Worm (Caenorhabditis elegans) whole organism, late embryonic: ENCODE measurements around the gene srd-39.

ENCODE experiments used
- C08G9.2 ChIP-seq: sonication (generic microtip); optimal IDR thresholded peaks from 2 replicates; lab custom pipeline; 2016; ENCODE audit warnings: mild to moderate bottlenecking, missing genetic modification characterization, moderate library complexity, missing compliant biosample characterization
- K02D7.2 ChIP-seq: sonication (generic microtip); optimal IDR thresholded peaks from 2 replicates; lab custom pipeline; 2017; ENCODE audit warnings: mild to moderate bottlenecking, missing genetic modification characterization, missing compliant biosample characterization
- ahr-1 ChIP-seq: sonication (generic microtip); optimal IDR thresholded peaks from 2 replicates; lab custom pipeline; 2016; ENCODE audit warnings: missing genetic modification characterization, missing compliant biosample characterization
- ama-1 ChIP-seq: fragments of 150-350 bp; optimal IDR thresholded peaks from 2 replicates; lab custom pipeline; 2014
- ceh-14 ChIP-seq: sonication (generic microtip); optimal IDR thresholded peaks from 2 replicates; lab custom pipeline; 2016; ENCODE audit warnings: missing genotype, missing genetic modification characterization, missing compliant biosample characterization
- ceh-30 ChIP-seq: fragments of 150-350 bp; optimal IDR thresholded peaks from 2 replicates; lab custom pipeline; 2014; ENCODE audit warnings: missing biosample characterization, missing genetic modification characterization
- ceh-31 ChIP-seq: sonication (generic microtip); optimal IDR thresholded peaks from 2 replicates; lab custom pipeline; 2016; ENCODE audit warnings: missing genetic modification characterization, missing compliant biosample characterization
- ceh-34 ChIP-seq: sonication (generic microtip); optimal IDR thresholded peaks from 2 replicates; lab custom pipeline; 2016; ENCODE audit warnings: mild to moderate bottlenecking, missing genetic modification characterization, missing compliant biosample characterization
- ceh-48 ChIP-seq: sonication (generic microtip); optimal IDR thresholded peaks from 2 replicates; lab custom pipeline; 2016; ENCODE audit warnings: missing genetic modification characterization, inconsistent platforms, missing compliant biosample characterization
- ceh-6 ChIP-seq: fragments of 200-800 bp; sonication (Bioruptor generic); optimal IDR thresholded peaks from 2 replicates; lab custom pipeline; 2018; ENCODE audit warnings: mild to moderate bottlenecking, missing genetic modification characterization, missing compliant biosample characterization
- ceh-9 ChIP-seq: sonication (generic microtip); optimal IDR thresholded peaks from 2 replicates; lab custom pipeline; 2016; ENCODE audit warnings: mild to moderate bottlenecking, missing genetic modification characterization, inconsistent platforms, missing compliant biosample characterization
- che-1 ChIP-seq: sonication (generic microtip); optimal IDR thresholded peaks from 2 replicates; lab custom pipeline; 2016; ENCODE audit warnings: mild to moderate bottlenecking, missing genetic modification characterization, missing compliant biosample characterization
- dmd-4 ChIP-seq: sonication (generic microtip); optimal IDR thresholded peaks from 2 replicates; lab custom pipeline; 2016; ENCODE audit warnings: borderline replicate concordance, missing genetic modification characterization, missing compliant biosample characterization
- dve-1 ChIP-seq: sonication (generic microtip); optimal IDR thresholded peaks from 2 replicates; lab custom pipeline; 2017; ENCODE audit warnings: antibody characterized with exemption, mild to moderate bottlenecking, missing genetic modification characterization, missing compliant biosample characterization
- elt-2 ChIP-seq: sonication (generic microtip); optimal IDR thresholded peaks from 2 replicates; lab custom pipeline; 2016; ENCODE audit warnings: missing genetic modification reagents, missing genetic modification characterization, missing compliant biosample characterization
- eyg-1 ChIP-seq: sonication (generic microtip); optimal IDR thresholded peaks from 2 replicates; lab custom pipeline; 2016; ENCODE audit warnings: missing genotype, missing genetic modification characterization, missing compliant biosample characterization
- fax-1 ChIP-seq: sonication (generic microtip); optimal IDR thresholded peaks from 2 replicates; lab custom pipeline; 2016; ENCODE audit warnings: missing genotype, missing genetic modification characterization, missing compliant biosample characterization
- fkh-10 ChIP-seq: fragments of 150-350 bp; optimal IDR thresholded peaks from 2 replicates; lab custom pipeline; 2014; ENCODE audit warnings: missing biosample characterization, missing genetic modification reagents, missing genetic modification characterization
- gmeb-2 ChIP-seq: sonication (generic microtip); optimal IDR thresholded peaks from 2 replicates; lab custom pipeline; 2016; ENCODE audit warnings: missing genetic modification characterization, inconsistent platforms, missing compliant biosample characterization
- hlh-13 ChIP-seq: fragments of 200-800 bp; sonication (Bioruptor generic); optimal IDR thresholded peaks from 2 replicates; lab custom pipeline; 2018; ENCODE audit warnings: mild to moderate bottlenecking, missing genetic modification characterization, missing compliant biosample characterization
- hlh-6 ChIP-seq: sonication (generic microtip); optimal IDR thresholded peaks from 2 replicates; lab custom pipeline; 2016; ENCODE audit warnings: missing genotype, missing genetic modification characterization, missing compliant biosample characterization
- hlh-8 ChIP-seq: sonication (generic microtip); optimal IDR thresholded peaks from 2 replicates; lab custom pipeline; 2016; ENCODE audit warnings: missing genotype, missing genetic modification characterization, missing compliant biosample characterization
- lin-11 ChIP-seq: fragments of 200-800 bp; sonication (Bioruptor generic); optimal IDR thresholded peaks from 2 replicates; lab custom pipeline; 2018; ENCODE audit warnings: mild to moderate bottlenecking, missing genetic modification characterization, missing compliant biosample characterization
- madf-2 ChIP-seq: sonication (generic microtip); optimal IDR thresholded peaks from 2 replicates; lab custom pipeline; 2017; ENCODE audit warnings: missing genetic modification characterization, missing compliant biosample characterization
- mec-3 ChIP-seq: sonication (generic microtip); optimal IDR thresholded peaks from 2 replicates; lab custom pipeline; 2016; ENCODE audit warnings: borderline replicate concordance, missing genetic modification characterization, missing compliant biosample characterization
- nhr-11 ChIP-seq: fragments of 150-350 bp; optimal IDR thresholded peaks from 2 replicates; lab custom pipeline; 2014; ENCODE audit warnings: missing biosample characterization, missing genetic modification characterization
- nhr-232 ChIP-seq: sonication (generic microtip); optimal IDR thresholded peaks from 2 replicates; lab custom pipeline; 2016; ENCODE audit warnings: missing genetic modification characterization, missing compliant biosample characterization
- npax-4 ChIP-seq: sonication (generic microtip); optimal IDR thresholded peaks from 2 replicates; lab custom pipeline; 2016; ENCODE audit warnings: missing genetic modification characterization, missing compliant biosample characterization
- odd-2 ChIP-seq: sonication (generic microtip); optimal IDR thresholded peaks from 2 replicates; lab custom pipeline; 2017; ENCODE audit warnings: antibody characterized with exemption, mild to moderate bottlenecking, missing genetic modification characterization, missing compliant biosample characterization
- pqm-1 ChIP-seq: sonication (generic microtip); optimal IDR thresholded peaks from 2 replicates; lab custom pipeline; 2016; ENCODE audit warnings: missing genetic modification characterization, missing compliant biosample characterization
- ref-2 ChIP-seq: sonication (generic microtip); optimal IDR thresholded peaks from 2 replicates; lab custom pipeline; 2016; ENCODE audit warnings: missing genetic modification characterization, missing compliant biosample characterization
- rnt-1 ChIP-seq: sonication (generic microtip); optimal IDR thresholded peaks from 2 replicates; lab custom pipeline; 2016; ENCODE audit warnings: missing genetic modification characterization, missing compliant biosample characterization
- sdc-2 ChIP-seq: sonication (generic microtip); optimal IDR thresholded peaks from 2 replicates; lab custom pipeline; 2016; ENCODE audit warnings: missing genotype, missing genetic modification characterization, missing compliant biosample characterization
- sox-4 ChIP-seq: sonication (generic microtip); optimal IDR thresholded peaks from 2 replicates; lab custom pipeline; 2017; ENCODE audit warnings: mild to moderate bottlenecking, missing genetic modification characterization, inconsistent platforms, missing compliant biosample characterization
- tbx-2 ChIP-seq: sonication (generic microtip); optimal IDR thresholded peaks from 2 replicates; lab custom pipeline; 2016; ENCODE audit warnings: missing genetic modification characterization, missing compliant biosample characterization
- tbx-7 ChIP-seq: sonication (generic microtip); optimal IDR thresholded peaks from 2 replicates; lab custom pipeline; 2016; ENCODE audit warnings: missing genotype, missing genetic modification characterization, missing compliant biosample characterization
- ttx-3 ChIP-seq: sonication (generic microtip); optimal IDR thresholded peaks from 2 replicates; lab custom pipeline; 2016; ENCODE audit warnings: missing genetic modification reagents, missing genetic modification characterization, missing compliant biosample characterization
- unc-3 ChIP-seq, 2 experiments: fragments of 200-800 bp in 1 of 2; sonication (Bioruptor generic) in 1 of 2; sonication (generic microtip) in 1 of 2; conservative IDR thresholded peaks in 1 of 2; optimal IDR thresholded peaks in 1 of 2; 2 replicates each; pipeline versions ENCODE4 v1.3.6 to Lab custom; 2016 to 2022; ENCODE audit warnings: missing compliant biosample characterization in 2 of 2, missing genetic modification characterization in 2 of 2, missing genetic modification reagents in 1 of 2
- unc-42 ChIP-seq: sonication (generic microtip); optimal IDR thresholded peaks from 2 replicates; lab custom pipeline; 2016; ENCODE audit warnings: missing genotype, missing genetic modification characterization, missing compliant biosample characterization
- unc-55 ChIP-seq: sonication (generic microtip); optimal IDR thresholded peaks from 2 replicates; lab custom pipeline; 2017; ENCODE audit warnings: missing biosample characterization, missing genetic modification reagents, missing genetic modification characterization
- ztf-16 ChIP-seq: sonication (generic microtip); optimal IDR thresholded peaks from 2 replicates; lab custom pipeline; 2017; ENCODE audit warnings: missing genetic modification characterization, missing compliant biosample characterization

srd-39 gene

DNA sequence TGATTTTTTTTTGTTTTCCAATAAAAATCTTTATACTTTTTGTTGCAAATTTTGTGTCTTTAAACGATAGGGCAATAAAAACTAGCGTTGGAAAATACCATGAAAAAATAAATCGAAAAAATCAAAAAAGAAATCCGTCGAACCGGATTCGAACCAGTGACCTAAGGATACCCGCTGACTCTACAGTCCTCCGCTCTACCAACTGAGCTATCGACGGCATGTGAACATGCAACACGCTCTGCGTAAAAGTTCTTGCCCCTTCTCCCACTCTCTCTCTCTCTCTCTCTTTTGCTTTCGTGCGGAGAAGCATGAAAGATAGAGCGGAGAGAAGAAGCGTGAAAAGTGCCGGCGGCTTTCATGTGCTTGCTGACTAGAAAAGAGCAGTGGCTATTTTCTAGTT, 35.9 kb downstream of the srd-39 start (continued):
- TF ChIP-seq hlh-6 (tag; lab: Kevin White, UChicago): peak; percentile 83
- TF ChIP-seq unc-42 (tag; lab: Kevin White, UChicago): no peak
- peak; percentile 70 for TF ChIP-seq madf-2
- peak; percentile 10 for TF ChIP-seq tbx-7 (tag; lab: Kevin White, UChicago)
- peak; percentile 62 for TF ChIP-seq hlh-13 (GFP tag; lab: Kevin White, UChicago)
- peak; percentile 69 for TF ChIP-seq elt-2 (tag; lab: Kevin White, UChicago)
- TF ChIP-seq ztf-16 (tag; lab: Kevin White, UChicago): peak; percentile 76
- no peak for TF ChIP-seq unc-55
- TF ChIP-seq ceh-48 (tag; lab: Kevin White, UChicago): peak; percentile 57
- TF ChIP-seq nhr-11 (tag; lab: Kevin White, UChicago): no peak
- peak; percentile 79 for TF ChIP-seq dmd-4 (tag; lab: Kevin White, UChicago)
- TF ChIP-seq ceh-30 (tag; lab: Kevin White, UChicago): no peak
- peak; percentile 47 for TF ChIP-seq pqm-1 (tag; lab: Kevin White, UChicago)
- TF ChIP-seq ceh-14 (tag; lab: Kevin White, UChicago): peak; percentile 84
- peak; percentile 31 for TF ChIP-seq ahr-1
- peak; percentile 81 for TF ChIP-seq sdc-2 (tag; lab: Kevin White, UChicago)
- peak; percentile 43 for TF ChIP-seq hlh-8
- TF ChIP-seq lin-11: peak; percentile 62
- peak; percentile 25 for TF ChIP-seq ceh-9 (tag; lab: Kevin White, UChicago)
- peak; percentile 71 for TF ChIP-seq nhr-232 (tag; lab: Kevin White, UChicago)
- peak; percentile 64 for TF ChIP-seq K02D7.2 (tag; lab: Kevin White, UChicago)
- peak; percentile 48 for TF ChIP-seq ceh-34
- TF ChIP-seq unc-3 (GFP tag; conservative IDR thresholded peaks at IDR 0.05; lab: Robert Waterston, UW): peak; percentile 87
- TF ChIP-seq unc-3 (tag; optimal IDR thresholded peaks at IDR 0.05; lab: Kevin White, UChicago): peak; percentile 67
- peak; percentile 73 for TF ChIP-seq ttx-3
- TF ChIP-seq ref-2 (tag; lab: Kevin White, UChicago): peak; percentile 80
- TF ChIP-seq rnt-1 (tag; lab: Kevin White, UChicago): peak; percentile 10
- TF ChIP-seq npax-4 (tag; lab: Kevin White, UChicago): peak; percentile 52
- no peak for TF ChIP-seq mec-3 (tag; lab: Kevin White, UChicago)
- TF ChIP-seq eyg-1 (tag; lab: Kevin White, UChicago): peak; percentile 64
- peak; percentile 81 for TF ChIP-seq gmeb-2
- peak; percentile 81 for TF ChIP-seq sox-4 (tag; lab: Kevin White, UChicago)
- peak; percentile 41 for TF ChIP-seq tbx-2 (tag; lab: Kevin White, UChicago)
- TF ChIP-seq che-1: peak; percentile 74
- TF ChIP-seq ama-1 (lab: Kevin White, UChicago): no peak
- peak; percentile 56 for TF ChIP-seq fax-1
- peak; percentile 60 for TF ChIP-seq dve-1 (tag; lab: Kevin White, UChicago)

DNA sequence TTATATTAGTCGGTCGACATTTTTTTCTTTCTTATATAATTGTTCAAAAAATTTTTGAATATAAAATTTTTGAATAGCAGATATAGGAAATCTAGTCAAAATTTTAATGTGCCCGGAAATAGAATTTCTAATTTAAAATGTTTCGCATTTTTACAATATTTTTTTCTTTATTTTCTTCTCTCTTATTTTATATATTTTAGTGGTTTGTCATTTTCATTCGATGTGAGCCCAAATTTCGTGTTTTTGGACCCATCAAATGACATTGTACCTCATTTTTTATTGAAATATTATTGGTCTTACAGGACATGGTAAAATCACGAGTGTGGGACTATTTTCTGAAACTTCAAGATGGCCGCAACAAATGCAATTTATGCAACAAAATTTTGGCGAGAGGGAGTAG, 38.2 kb downstream of the srd-39 start, which contains the start of gene K09A11.1:
TSS of gene K09A11.1 (plus strand) at position 301 of the 400 bp plus-strand sequence.
- TF ChIP-seq ceh-6 (no peak), unc-42 (tag; lab: Kevin White, UChicago) (no peak), mec-3 (tag; lab: Kevin White, UChicago) (no peak), ceh-31 (tag; lab: Kevin White, UChicago) (no peak), fkh-10 (no peak), odd-2 (tag; lab: Kevin White, UChicago) (no peak)
- TF ChIP-seq, all 69 proteins: peak for 0

DNA sequence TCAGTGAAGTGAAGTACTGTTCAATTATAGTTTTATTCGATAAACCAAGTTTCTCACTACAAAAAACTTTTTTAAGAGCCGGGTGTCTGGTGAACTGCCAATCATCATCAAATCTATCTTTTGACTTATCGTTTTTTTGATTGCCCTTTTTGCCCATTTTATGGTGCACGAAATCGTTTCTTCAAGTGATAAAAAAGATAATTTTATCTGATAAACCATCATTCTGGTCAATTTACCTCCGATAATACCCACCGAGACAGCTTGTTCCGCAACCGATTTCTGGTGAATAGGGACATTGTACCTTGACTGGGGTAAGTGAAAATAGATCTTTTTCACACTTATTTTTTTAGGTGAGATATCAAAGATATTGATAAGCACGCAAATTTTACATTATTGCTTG, 42.8 kb downstream of the srd-39 start, which contains the start of gene K08H2.10:
TSS of gene K08H2.10 (plus strand) at position 230 of the 400 bp plus-strand sequence.
- TF ChIP-seq elt-2 (tag; lab: Kevin White, UChicago) (peak; percentile 92), C08G9.2 (tag; lab: Kevin White, UChicago) (no peak), che-1 (no peak), hlh-8 (no peak)
